Fruit fly (Drosophila melanogaster) whole organism, embryonic: Measurements from ENCODE around the gene JIL-1.

ENCODE experiments used
- Abd-B ChIP-seq: fragments of 200-800 bp; sonication (Bioruptor generic); optimal IDR thresholded peaks from 2 replicates; lab custom pipeline; 2018; ENCODE audit warnings: missing biosample characterization, mild to moderate bottlenecking, missing genetic modification characterization, moderate library complexity
- Ada2b ChIP-seq: fragments of 200-800 bp; sonication (Bioruptor generic); IDR thresholded peaks from 2 replicates; pipeline ENCODE4 v1.3.6; 2022; ENCODE audit warnings: missing biosample characterization, missing genetic modification characterization
- CG11560 ChIP-seq: fragments of 200-800 bp; sonication (Bioruptor generic); IDR thresholded peaks from 3 replicates; pipeline ENCODE4 v1.3.6; 2022; ENCODE audit warnings: missing biosample characterization, missing genetic modification characterization
- CG11695 ChIP-seq: fragments of 200-800 bp; sonication (Bioruptor generic); IDR thresholded peaks from 3 replicates; pipeline ENCODE4 v1.3.6; 2022; ENCODE audit warnings: missing biosample characterization, missing genetic modification characterization
- CG12219 ChIP-seq: fragments of 200-800 bp; sonication (Bioruptor generic); optimal IDR thresholded peaks from 3 replicates; lab custom pipeline; 2018; ENCODE audit warnings: missing biosample characterization, mild to moderate bottlenecking, missing genetic modification characterization
- CG13775 ChIP-seq: fragments of 200-800 bp; sonication (Bioruptor generic); optimal IDR thresholded peaks from 3 replicates; lab custom pipeline; 2017; ENCODE audit warnings: missing biosample characterization, mild to moderate bottlenecking, missing genetic modification characterization
- CG14860 ChIP-seq: fragments of 200-800 bp; sonication (Bioruptor generic); IDR thresholded peaks from 3 replicates; pipeline ENCODE4 v1.3.6; 2022; ENCODE audit warnings: missing biosample characterization, missing genetic modification characterization; ENCODE audit not compliant: partially characterized antibody
- CG14965 ChIP-seq: fragments of 200-800 bp; sonication (Bioruptor generic); optimal IDR thresholded peaks from 2 replicates; lab custom pipeline; 2016; ENCODE audit warnings: missing biosample characterization, missing genetic modification characterization, borderline replicate concordance
- CG1529 ChIP-seq: fragments of 200-800 bp; sonication (Bioruptor generic); optimal IDR thresholded peaks from 3 replicates; lab custom pipeline; 2018; ENCODE audit warnings: missing biosample characterization, missing genetic modification characterization
- CG1602 ChIP-seq: fragments of 200-800 bp; sonication (Bioruptor generic); optimal IDR thresholded peaks from 3 replicates; lab custom pipeline; 2016; ENCODE audit warnings: missing biosample characterization, missing genetic modification characterization
- CG1832 ChIP-seq: fragments of 200-800 bp; sonication (Bioruptor generic); optimal IDR thresholded peaks from 2 replicates; lab custom pipeline; 2017; ENCODE audit warnings: missing biosample characterization, mild to moderate bottlenecking, missing genetic modification characterization, inconsistent platforms
- CG18619 ChIP-seq: fragments of 200-800 bp; sonication (Bioruptor generic); optimal IDR thresholded peaks from 3 replicates; lab custom pipeline; 2017; ENCODE audit warnings: missing biosample characterization, mild to moderate bottlenecking, missing genetic modification characterization
- CG2129 ChIP-seq: fragments of 200-800 bp; sonication (Bioruptor generic); IDR thresholded peaks from 2 replicates; pipeline ENCODE4 v1.3.6; 2022; ENCODE audit warnings: missing biosample characterization, missing genetic modification characterization; ENCODE audit not compliant: partially characterized antibody
- CG31365 ChIP-seq: fragments of 200-800 bp; sonication (Bioruptor generic); optimal IDR thresholded peaks from 2 replicates; lab custom pipeline; 2018; ENCODE audit warnings: missing biosample characterization, mild to moderate bottlenecking, missing genetic modification characterization
- CG32532 ChIP-seq: fragments of 200-800 bp; sonication (Bioruptor generic); IDR thresholded peaks from 2 replicates; pipeline ENCODE4 v1.3.6; 2022; ENCODE audit warnings: missing biosample characterization, missing genetic modification characterization
- CG33557 ChIP-seq: fragments of 200-800 bp; sonication (Bioruptor generic); optimal IDR thresholded peaks from 2 replicates; lab custom pipeline; 2019; ENCODE audit warnings: missing biosample characterization, mild to moderate bottlenecking, missing genetic modification characterization, moderate library complexity
- CG34224 ChIP-seq: fragments of 200-800 bp; sonication (Bioruptor generic); IDR thresholded peaks from 3 replicates; pipeline ENCODE4 v1.3.6; 2022; ENCODE audit warnings: missing biosample characterization, missing genetic modification characterization; ENCODE audit not compliant: partially characterized antibody
- CG3838 ChIP-seq: fragments of 200-800 bp; sonication (Bioruptor generic); optimal IDR thresholded peaks from 3 replicates; lab custom pipeline; 2016; ENCODE audit warnings: missing biosample characterization, missing genetic modification characterization
- CG6254 ChIP-seq: fragments of 200-800 bp; sonication (Bioruptor generic); optimal IDR thresholded peaks from 3 replicates; lab custom pipeline; 2017; ENCODE audit warnings: mild to moderate bottlenecking, missing biosample characterization, missing genetic modification reagents, missing genetic modification characterization
- CG6765 ChIP-seq: fragments of 200-800 bp; sonication (Bioruptor generic); optimal IDR thresholded peaks from 3 replicates; lab custom pipeline; 2017; ENCODE audit warnings: missing biosample characterization, mild to moderate bottlenecking, missing genetic modification characterization
- CG9797 ChIP-seq: fragments of 200-800 bp; sonication (Bioruptor generic); optimal IDR thresholded peaks from 3 replicates; lab custom pipeline; 2018; ENCODE audit warnings: missing biosample characterization, mild to moderate bottlenecking, missing genetic modification characterization
- CoRest ChIP-seq: fragments of 200-800 bp; sonication (Bioruptor generic); optimal IDR thresholded peaks from 3 replicates; lab custom pipeline; 2018; ENCODE audit warnings: missing biosample characterization, mild to moderate bottlenecking, missing genetic modification characterization, moderate library complexity
- E2f1 ChIP-seq: fragments of 200-800 bp; sonication (Bioruptor generic); IDR thresholded peaks from 2 replicates; pipeline ENCODE4 v1.3.6; 2022; ENCODE audit warnings: missing biosample characterization, missing genetic modification characterization
- H2.0 ChIP-seq: fragments of 200-800 bp; sonication (Bioruptor generic); IDR thresholded peaks from 2 replicates; pipeline ENCODE4 v1.3.6; 2022; ENCODE audit warnings: missing biosample characterization, missing genetic modification characterization
- MBD-R2 ChIP-seq: fragments of 200-800 bp; sonication (Bioruptor generic); IDR thresholded peaks from 2 replicates; pipeline ENCODE4 v1.3.6; 2022; ENCODE audit warnings: missing biosample characterization, missing genetic modification characterization
- MESR4 ChIP-seq: fragments of 200-800 bp; sonication (Bioruptor generic); optimal IDR thresholded peaks from 2 replicates; lab custom pipeline; 2018; ENCODE audit warnings: missing biosample characterization, mild to moderate bottlenecking, missing genetic modification characterization, moderate library complexity
- MTF-1 ChIP-seq: fragments of 200-800 bp; sonication (Bioruptor generic); optimal IDR thresholded peaks from 2 replicates; lab custom pipeline; 2018; ENCODE audit warnings: missing biosample characterization, mild to moderate bottlenecking, missing genetic modification characterization, borderline replicate concordance
- NC2β ChIP-seq: fragments of 200-800 bp; sonication (Bioruptor generic); optimal IDR thresholded peaks from 2 replicates; lab custom pipeline; 2016; ENCODE audit warnings: missing biosample characterization, missing genetic modification characterization
- Ptx1 ChIP-seq: fragments of 200-800 bp; sonication (Bioruptor generic); IDR thresholded peaks from 2 replicates; pipeline ENCODE4 v1.3.6; 2022; ENCODE audit warnings: missing biosample characterization, missing genetic modification characterization
- abd-A ChIP-seq: fragments of 200-800 bp; sonication (Bioruptor generic); optimal IDR thresholded peaks from 3 replicates; lab custom pipeline; 2019; ENCODE audit warnings: missing biosample characterization, mild to moderate bottlenecking, missing genetic modification characterization, moderate library complexity
- az2 ChIP-seq: fragments of 200-800 bp; sonication (Bioruptor generic); optimal IDR thresholded peaks from 3 replicates; lab custom pipeline; 2016; ENCODE audit warnings: missing biosample characterization, missing genetic modification characterization
- caup ChIP-seq: fragments of 200-800 bp; sonication (Bioruptor generic); optimal IDR thresholded peaks from 3 replicates; lab custom pipeline; 2017; ENCODE audit warnings: missing biosample characterization, mild to moderate bottlenecking, missing genetic modification characterization, moderate library complexity; ENCODE audit not compliant: severe bottlenecking
- chn ChIP-seq: fragments of 200-800 bp; sonication (Bioruptor generic); optimal IDR thresholded peaks from 2 replicates; lab custom pipeline; 2016; ENCODE audit warnings: missing biosample characterization, missing genetic modification characterization
- dimm ChIP-seq: fragments of 200-800 bp; sonication (Bioruptor generic); IDR thresholded peaks from 2 replicates; pipeline ENCODE4 v1.3.6; 2022; ENCODE audit warnings: missing biosample characterization, missing genetic modification characterization
- dmrt11E ChIP-seq: fragments of 200-800 bp; sonication (Bioruptor generic); optimal IDR thresholded peaks from 3 replicates; lab custom pipeline; 2018; ENCODE audit warnings: missing biosample characterization, mild to moderate bottlenecking, missing genetic modification characterization, moderate library complexity
- dysf ChIP-seq: fragments of 200-800 bp; sonication (Bioruptor generic); IDR thresholded peaks from 3 replicates; pipeline ENCODE4 v1.3.6; 2022; ENCODE audit warnings: missing biosample characterization, missing genetic modification characterization
- esg ChIP-seq: fragments of 200-800 bp; sonication (Bioruptor generic); conservative IDR thresholded peaks from 2 replicates; pipeline ENCODE4 v1.3.6; 2022; ENCODE audit warnings: missing biosample characterization, missing genetic modification characterization
- hb ChIP-seq: fragments of 200-800 bp; sonication (Bioruptor generic); IDR thresholded peaks from 3 replicates; pipeline ENCODE4 v1.3.6; 2022; ENCODE audit warnings: missing biosample characterization, missing genetic modification characterization; ENCODE audit not compliant: partially characterized antibody
- hbn ChIP-seq: fragments of 200-800 bp; sonication (Bioruptor generic); IDR thresholded peaks from 2 replicates; pipeline ENCODE4 v1.3.6; 2022; ENCODE audit warnings: missing biosample characterization, missing genetic modification characterization; ENCODE audit not compliant: partially characterized antibody
- jigr1 ChIP-seq: fragments of 200-800 bp; sonication (Bioruptor generic); IDR thresholded peaks from 3 replicates; pipeline ENCODE4 v1.3.6; 2022; ENCODE audit warnings: missing biosample characterization, missing genetic modification characterization
- jumu ChIP-seq: fragments of 200-800 bp; sonication (Bioruptor generic); optimal IDR thresholded peaks from 3 replicates; lab custom pipeline; 2016; ENCODE audit warnings: missing biosample characterization, missing genetic modification characterization
- klu ChIP-seq: fragments of 200-800 bp; sonication (Bioruptor generic); IDR thresholded peaks from 2 replicates; pipeline ENCODE4 v1.3.6; 2022; ENCODE audit warnings: missing biosample characterization, missing genetic modification characterization
- nmo ChIP-seq: fragments of 200-800 bp; sonication (Bioruptor generic); optimal IDR thresholded peaks from 2 replicates; lab custom pipeline; 2018; ENCODE audit warnings: missing biosample characterization, mild to moderate bottlenecking, missing genetic modification characterization, moderate library complexity
- pho ChIP-seq: fragments of 200-800 bp; sonication (Bioruptor generic); optimal IDR thresholded peaks from 2 replicates; lab custom pipeline; 2016; ENCODE audit warnings: missing biosample characterization, missing genetic modification characterization
- pros ChIP-seq: fragments of 200-800 bp; sonication (Bioruptor generic); optimal IDR thresholded peaks from 3 replicates; lab custom pipeline; 2019; ENCODE audit warnings: missing biosample characterization, mild to moderate bottlenecking, missing genetic modification characterization, moderate library complexity
- slbo ChIP-seq: fragments of 200-800 bp; sonication (Bioruptor generic); IDR thresholded peaks from 2 replicates; pipeline ENCODE4 v1.3.6; 2022; ENCODE audit warnings: missing biosample characterization, missing genetic modification characterization
- slp2 ChIP-seq: fragments of 200-800 bp; sonication (Bioruptor generic); optimal IDR thresholded peaks from 2 replicates; lab custom pipeline; 2016; ENCODE audit warnings: missing biosample characterization, missing genetic modification characterization
- tio ChIP-seq: fragments of 200-800 bp; sonication (Bioruptor generic); optimal IDR thresholded peaks from 2 replicates; lab custom pipeline; 2017; ENCODE audit warnings: missing biosample characterization, missing genetic modification characterization, inconsistent platforms
- trem ChIP-seq: fragments of 200-800 bp; optimal IDR thresholded peaks from 3 replicates; lab custom pipeline; 2019; ENCODE audit warnings: missing biosample characterization, mild to moderate bottlenecking, missing genetic modification characterization, moderate library complexity

Gene JIL-1

dm6 chr3L:11091943-11092609, 917 bp downstream of the JIL-1 start (continued):
- TF ChIP-seq hbn (GFP tag; lab: Robert Waterston, UW) (no peak; the same call in 1 of the 2 replicates), H2.0 (GFP tag; lab: Robert Waterston, UW) (peak; percentile 19; the same call in 1 of the 2 replicates), CG3838 (GFP tag; lab: Kevin White, UChicago) (no peak), az2 (GFP tag; lab: Kevin White, UChicago) (peak; percentile 27), nmo (peak; percentile 27), CG6765 (GFP tag; lab: Kevin White, UChicago) (no peak), chn (GFP tag; lab: Kevin White, UChicago) (peak; percentile 88), caup (GFP tag; lab: Kevin White, UChicago) (peak; percentile 63), CG1602 (GFP tag; lab: Kevin White, UChicago) (peak; percentile 9), MTF-1 (GFP tag; lab: Kevin White, UChicago) (peak; percentile 28), abd-A (no peak), slp2 (GFP tag; lab: Kevin White, UChicago) (no peak), Abd-B (GFP tag; lab: Kevin White, UChicago) (peak; percentile 28), esg (GFP tag; lab: Robert Waterston, UW) (no peak), CG1832 (GFP tag; lab: Kevin White, UChicago) (no peak), CG11695 (0 out of 3 replicates have a peak, but pooled peaks have one; percentile 15), CG13775 (GFP tag; lab: Kevin White, UChicago) (peak; percentile 7), dysf (GFP tag; lab: Robert Waterston, UW) (no peak), CoRest (tag; lab: Kevin White, UChicago) (no peak), jigr1 (GFP tag; lab: Robert Waterston, UW) (no peak), CG12219 (GFP tag; lab: Kevin White, UChicago) (no peak), CG32532 (0 out of 2 replicates have a peak, but pooled peaks have one; percentile 43), CG14965 (GFP tag; lab: Kevin White, UChicago) (no peak), CG9797 (GFP tag; lab: Kevin White, UChicago) (no peak), CG31365 (tag; lab: Kevin White, UChicago) (no peak), klu (GFP tag; lab: Robert Waterston, UW) (0 out of 2 replicates have a peak, but pooled peaks have one; percentile 40), CG33557 (peak; percentile 22), tio (GFP tag; lab: Kevin White, UChicago) (no peak), E2f1 (GFP tag; lab: Robert Waterston, UW) (no peak), pho (peak; percentile 48), jumu (peak; percentile 78), Ptx1 (peak; percentile 30; the same call in 1 of the 2 replicates), dmrt11E (tag; lab: Kevin White, UChicago) (peak; percentile 31), dimm (GFP tag; lab: Robert Waterston, UW) (no peak), CG34224 (GFP tag; lab: Robert Waterston, UW) (no peak), CG14860 (GFP tag; lab: Robert Waterston, UW) (no peak), CG2129 (GFP tag; lab: Robert Waterston, UW) (no peak), slbo (GFP tag; lab: Robert Waterston, UW) (peak; percentile 48), CG18619 (GFP tag; lab: Kevin White, UChicago) (peak; percentile 22), pros (GFP tag; lab: Kevin White, UChicago) (no peak), CG1529 (peak; percentile 3), MBD-R2 (GFP tag; lab: Robert Waterston, UW) (peak; percentile 29; the same call in 1 of the 2 replicates), NC2β (peak; percentile 60), MESR4 (no peak), Ada2b (GFP tag; lab: Robert Waterston, UW) (no peak), hb (GFP tag; lab: Robert Waterston, UW) (no peak), trem (tag; lab: Kevin White, UChicago) (peak; percentile 32), CG6254 (GFP tag; lab: Kevin White, UChicago) (peak; percentile 26), CG11560 (tag; lab: Robert Waterston, UW) (no peak)
